Worm (Caenorhabditis elegans) whole organism, midembryonic: Measurements from ENCODE around the gene sams-5.

ENCODE experiments used
- flt-1 ChIP-seq: fragments of 200-800 bp; sonication (Bioruptor generic); IDR thresholded peaks from 2 replicates; pipeline ENCODE4 v1.3.6; 2022; ENCODE audit warnings: missing genetic modification characterization, missing compliant biosample characterization
- klf-2 ChIP-seq: fragments of 200-800 bp; sonication (Bioruptor generic); conservative IDR thresholded peaks from 2 replicates; pipeline ENCODE4 v1.3.6; 2022; ENCODE audit warnings: missing genetic modification reagents, missing genetic modification characterization, missing compliant biosample characterization
- ref-1 ChIP-seq: fragments of 200-800 bp; sonication (Bioruptor generic); conservative IDR thresholded peaks from 2 replicates; pipeline ENCODE4 v1.3.6; 2022; ENCODE audit warnings: missing genetic modification reagents, missing genetic modification characterization, missing compliant biosample characterization

DNA sequence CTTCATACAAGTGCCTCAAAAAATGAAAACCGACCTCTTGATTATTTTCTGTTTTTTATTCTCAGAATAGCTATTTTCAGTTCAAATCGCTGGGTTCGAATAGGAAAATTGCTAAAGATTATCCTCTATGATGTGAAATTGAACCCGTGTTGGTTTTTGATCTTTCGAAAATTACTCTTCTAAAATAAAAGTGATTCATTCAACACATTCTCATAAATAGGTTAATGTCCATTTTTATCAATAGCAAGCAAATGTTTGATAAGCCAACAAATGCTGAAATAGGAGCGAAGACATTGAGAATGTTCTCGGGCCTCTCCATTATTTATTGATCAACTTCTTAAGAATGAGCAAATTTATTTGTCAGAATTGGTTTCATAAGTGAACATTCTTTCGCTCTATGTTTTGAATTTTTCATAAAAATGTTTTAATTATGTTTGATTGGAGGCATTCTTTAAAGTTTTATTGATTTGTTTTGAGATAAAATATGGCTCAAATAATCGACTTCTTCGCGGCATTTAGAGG is 46.5 kb downstream of the sams-5 start, which contains the start of gene F58F9.3:
- TF ChIP-seq klf-2 (no peak), ref-1 (GFP tag; lab: Robert Waterston, UW) (no peak), flt-1 (GFP tag; lab: Robert Waterston, UW) (no peak)
